Fruit fly (Drosophila melanogaster) whole organism, larva: ENCODE measurements around the gene CG7730.
A peak's percentile ranks its signal among the peaks of the same experiment; 100 is the strongest.

ENCODE experiments used
- noc ChIP-seq: fragments of 200-800 bp; sonication (Bioruptor generic); optimal IDR thresholded peaks from 3 replicates; lab custom pipeline; 2019; ENCODE audit warnings: missing biosample characterization, mild to moderate bottlenecking, missing genetic modification characterization, moderate library complexity

CG7730 gene

DNA sequence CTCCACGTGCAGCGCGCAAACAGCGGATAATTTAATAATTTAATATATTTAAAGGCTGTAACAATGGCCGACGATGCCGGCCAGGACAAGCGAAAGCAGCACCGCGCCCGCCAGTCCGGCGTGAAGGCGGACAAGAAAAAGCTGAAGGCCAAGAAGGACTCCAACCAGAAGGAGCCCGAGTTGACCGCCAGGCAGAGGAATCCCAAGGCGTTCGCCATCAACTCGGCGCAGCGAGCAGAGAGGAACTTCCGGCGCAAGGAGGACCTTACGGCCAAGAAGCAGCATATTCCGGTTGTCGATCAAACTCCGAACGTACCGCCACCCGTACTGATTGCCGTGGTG is 10.8 kb upstream of the CG7730 start:
- TF ChIP-seq noc (tag; lab: Kevin White, UChicago): no peak

- TF ChIP-seq noc (tag; lab: Kevin White, UChicago): no peak
Measured at dm6 chr3L:17022756-17023155, 4.6 kb upstream of the CG7730 start, which contains the start of gene CG6652. CG6652 (minus strand) TSS chr3L:17022856.

DNA sequence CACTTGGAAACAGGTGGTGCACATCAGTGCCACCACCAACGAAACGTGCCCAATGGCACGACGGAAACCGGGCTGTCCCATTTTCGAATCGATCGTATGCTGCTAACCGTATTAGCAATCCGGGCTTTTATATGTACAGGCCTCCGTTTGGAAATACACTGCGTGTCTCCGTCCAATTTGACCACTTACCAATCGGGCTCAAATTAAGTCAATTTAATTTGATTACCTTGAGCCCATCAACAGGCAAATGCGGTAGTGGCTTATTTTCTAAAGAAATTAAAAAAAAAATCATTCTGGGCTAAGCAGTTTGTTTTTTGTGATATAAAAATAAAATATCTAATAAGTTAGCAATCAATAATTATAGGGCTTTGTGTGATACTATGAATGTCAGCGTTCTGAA is 3.7 kb upstream of the CG7730 start, which contains the start of gene a10:
a10 (minus strand) TSS at position 101 of the 400 bp plus-strand sequence.
- TF ChIP-seq noc (tag; lab: Kevin White, UChicago): no peak

- TF ChIP-seq noc (tag; lab: Kevin White, UChicago): no peak
Measured at dm6 chr3L:17024095-17024639, 3.1 kb upstream of the CG7730 start, which contains the start of gene Fit2. Fit2 (plus strand) TSS chr3L:17024328.

DNA sequence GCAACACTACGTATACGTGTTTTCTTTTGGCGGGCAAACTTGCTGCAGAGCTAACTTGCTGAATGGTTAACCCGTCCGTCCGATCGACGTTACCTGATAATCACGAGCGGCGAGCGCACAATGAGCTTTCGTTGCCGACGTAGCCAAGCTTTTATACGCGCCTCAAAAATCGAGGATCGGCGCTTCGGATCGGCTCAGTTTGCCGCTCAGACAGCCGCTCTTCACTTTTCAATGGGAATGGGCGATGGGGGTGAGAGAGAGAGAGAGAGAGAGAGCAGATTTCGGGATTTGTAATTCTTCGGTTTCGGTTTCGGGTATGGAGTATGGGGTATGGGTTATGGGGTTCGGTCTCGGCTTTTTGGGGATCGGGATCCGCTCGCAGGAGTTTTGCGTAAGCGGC is 4.7 kb downstream of the CG7730 start, which contains the start of gene Ilp8:
Ilp8 (minus strand) TSS at position 110 of the 400 bp plus-strand sequence.
- no peak for TF ChIP-seq noc (tag; lab: Kevin White, UChicago)

dm6 chr3L:17033309-17033708 is 6.0 kb downstream of the CG7730 start:
- TF ChIP-seq noc (tag; lab: Kevin White, UChicago): no peak

- no peak for TF ChIP-seq noc (tag; lab: Kevin White, UChicago)
Measured at dm6 chr3L:17035492-17035891, 8.2 kb downstream of the CG7730 start, which contains the start of gene beg. beg (plus strand) TSS chr3L:17035668.

dm6 chr3L:17042297-17042921 is 15.1 kb downstream of the CG7730 start, which contains the start of the genes scaf6 and Papst2:
scaf6 (minus strand) TSS chr3L:17042574.
Papst2 (plus strand) TSS chr3L:17042797.
- no peak for TF ChIP-seq noc (tag; lab: Kevin White, UChicago)

dm6 chr3L:17044799-17045198 is 17.5 kb downstream of the CG7730 start, which contains the start of gene Pop5:
Pop5 (minus strand) TSS chr3L:17045038.
- TF ChIP-seq noc (tag; lab: Kevin White, UChicago): no peak

dm6 chr3L:17045431-17046238 is 18.3 kb downstream of the CG7730 start, which contains the start of gene TpnC73F:
TpnC73F (plus strand) TSS chr3L:17046063.
- TF ChIP-seq noc (tag; lab: Kevin White, UChicago): no peak

- peak; percentile 9 for TF ChIP-seq noc (tag; lab: Kevin White, UChicago)
Measured at dm6 chr3L:17047811-17048239, 20.5 kb downstream of the CG7730 start.

DNA sequence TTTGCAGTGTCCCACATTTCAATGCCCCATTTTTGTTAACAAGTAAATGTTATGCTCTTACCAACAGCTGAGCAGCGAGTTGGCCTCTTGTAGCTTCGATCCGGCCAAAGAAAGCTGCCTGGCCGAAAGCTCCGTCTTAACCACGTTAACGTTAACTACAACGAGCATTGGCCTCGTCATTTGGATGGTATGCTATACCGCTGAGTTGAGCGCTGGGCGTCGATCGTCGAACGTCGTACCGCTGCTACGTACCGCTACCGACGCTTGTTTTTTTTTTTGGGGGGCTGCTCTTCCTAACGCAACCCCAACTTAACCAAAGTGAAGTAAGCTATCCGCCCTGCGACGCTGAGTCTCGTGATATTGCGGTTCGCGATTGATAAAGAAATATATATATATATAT is 22.0 kb downstream of the CG7730 start, which contains the start of gene rogdi:
rogdi (plus strand) TSS at position 199 of the 400 bp plus-strand sequence.
- no peak for TF ChIP-seq noc (tag; lab: Kevin White, UChicago)

dm6 chr3L:17049912-17050345 is 22.6 kb downstream of the CG7730 start:
- peak; percentile 88 for TF ChIP-seq noc (tag; lab: Kevin White, UChicago)

DNA sequence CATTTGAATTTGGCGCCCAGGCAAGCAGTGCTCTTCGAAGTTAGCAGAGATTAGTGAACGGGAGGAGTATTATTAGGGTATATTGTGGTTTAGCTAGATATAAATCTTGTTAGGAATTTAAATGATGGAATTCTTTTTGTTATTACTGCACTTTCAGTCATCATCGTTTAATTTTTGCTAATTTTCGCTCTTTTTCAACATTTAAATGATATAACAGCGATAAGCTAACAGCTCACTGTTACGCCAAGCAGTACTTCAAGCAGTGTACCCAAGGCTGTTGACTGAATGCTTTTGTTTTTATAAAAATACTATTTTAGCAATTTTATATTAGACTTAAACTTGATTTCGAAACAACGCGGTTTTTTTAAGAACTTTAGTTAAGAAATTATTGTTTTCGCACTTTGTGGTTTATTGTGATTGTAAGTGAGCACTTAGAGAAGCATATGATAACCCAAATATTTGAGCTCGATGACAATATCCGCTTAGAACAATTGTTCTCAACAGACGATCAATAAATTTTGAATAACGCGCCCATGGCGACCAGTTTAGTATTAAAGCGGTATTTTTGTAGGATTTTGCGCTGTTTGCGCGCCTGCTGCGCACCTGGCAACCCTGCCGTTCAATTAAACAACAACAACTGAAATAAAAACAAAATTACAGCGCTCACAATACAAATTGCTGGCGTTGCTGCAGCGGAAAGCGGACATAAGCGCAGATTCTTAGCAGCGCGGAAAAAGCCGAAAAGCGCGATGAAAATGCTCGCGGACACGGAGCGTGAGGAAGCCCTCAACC is 23.5 kb downstream of the CG7730 start:
- no peak for TF ChIP-seq noc (tag; lab: Kevin White, UChicago)

DNA sequence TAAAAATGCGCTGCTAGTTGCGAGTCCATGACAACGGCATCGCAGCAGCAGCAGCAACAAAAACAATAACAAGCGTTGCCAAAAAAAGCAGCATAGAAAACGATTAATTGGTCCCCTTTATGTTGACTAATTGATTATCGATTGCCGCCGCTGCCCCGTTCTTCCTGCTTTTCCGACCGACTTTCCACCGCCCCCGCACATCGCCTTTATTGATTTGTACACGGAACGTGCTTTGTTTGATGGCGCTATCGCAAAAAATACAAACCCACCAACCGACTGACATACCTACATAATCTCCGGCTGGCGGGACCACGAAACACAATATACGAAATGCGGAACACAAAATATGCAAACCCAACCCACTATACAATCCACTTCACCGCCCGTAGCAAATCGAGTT is 24.2 kb downstream of the CG7730 start:
- TF ChIP-seq noc (tag; lab: Kevin White, UChicago): no peak
